Worm (Caenorhabditis elegans) whole organism, L2 larva: Measurements from ENCODE around the gene F53H4.4.
A peak's percentile ranks its signal among the peaks of the same experiment; 100 is the strongest.

Experiments
- aly-2 ChIP-seq: fragments of 150-350 bp; optimal IDR thresholded peaks from 2 replicates; lab custom pipeline; 2014; ENCODE audit warnings: missing biosample characterization, missing genetic modification characterization
- ama-1 ChIP-seq: fragments of 150-350 bp; optimal IDR thresholded peaks from 2 replicates; lab custom pipeline; 2018; ENCODE audit warnings: inconsistent platforms
- lin-39 ChIP-seq: fragments of 150-350 bp; optimal IDR thresholded peaks from 2 replicates; lab custom pipeline; 2014; ENCODE audit warnings: missing biosample characterization, missing genetic modification reagents, missing genetic modification characterization
- mab-5 ChIP-seq: fragments of 150-350 bp; optimal IDR thresholded peaks from 2 replicates; lab custom pipeline; 2014; ENCODE audit warnings: missing biosample characterization, missing genetic modification characterization
- nhr-237 ChIP-seq: fragments of 150-350 bp; optimal IDR thresholded peaks from 2 replicates; lab custom pipeline; 2014; ENCODE audit warnings: missing biosample characterization, missing genetic modification characterization
- unc-62 ChIP-seq: fragments of 150-350 bp; optimal IDR thresholded peaks from 2 replicates; lab custom pipeline; 2014; ENCODE audit warnings: missing biosample characterization, missing genetic modification reagents, missing genetic modification characterization

DNA sequence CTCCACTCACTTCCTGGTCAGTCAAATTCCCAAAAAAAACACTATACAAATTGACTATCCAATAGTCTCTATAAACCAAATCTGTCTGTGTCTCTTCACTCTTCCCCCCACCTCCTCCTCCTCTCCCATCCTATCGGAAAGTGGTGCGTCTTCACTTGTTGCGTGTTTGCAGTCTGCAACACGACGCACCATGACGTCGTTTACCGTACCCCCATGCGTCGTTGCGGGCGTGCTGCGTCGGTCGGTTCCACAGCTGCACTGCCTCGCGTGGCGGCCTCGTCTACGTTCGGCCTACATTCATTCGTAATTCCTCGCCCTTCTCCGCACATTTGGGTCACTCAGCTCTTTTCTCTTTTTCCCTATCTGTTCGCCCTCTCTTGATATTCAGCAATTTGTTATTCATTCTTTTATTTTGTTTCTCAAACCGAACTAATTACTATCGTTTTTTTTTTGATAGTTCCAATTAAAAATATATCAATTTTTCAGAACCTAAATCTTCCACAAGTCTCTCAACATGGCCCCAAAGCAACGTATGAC is 25.0 kb upstream of the F53H4.4 start, which contains the start of gene serp-1.1:
- TF ChIP-seq nhr-237 (tag; lab: Kevin White, UChicago): peak; percentile 78
- peak; percentile 61 for TF ChIP-seq lin-39 (tag; lab: Kevin White, UChicago)
- TF ChIP-seq ama-1 (lab: Kevin White, UChicago): no peak
- TF ChIP-seq aly-2 (tag; lab: Kevin White, UChicago): no peak
- peak; percentile 71 for TF ChIP-seq unc-62
- TF ChIP-seq mab-5 (tag; lab: Kevin White, UChicago): peak; percentile 90
